Worm (Caenorhabditis elegans): ENCODE measurements around the gene ZK1098.2.

- TF ChIP-seq flt-1 (GFP tag; IDR thresholded peaks at IDR 0.05) (no peak), hmg-4 (GFP tag; optimal IDR thresholded peaks at IDR 0.05) (no peak), ceh-13 (GFP tag; optimal IDR thresholded peaks at IDR 0.05) (no peak), ama-1 (optimal IDR thresholded peaks at IDR 0.05) (no peak), scrt-1 (GFP tag; IDR thresholded peaks at IDR 0.05) (no peak), tbx-37 (GFP tag; conservative IDR thresholded peaks at IDR 0.05) (no peak), tra-4 (tag; optimal IDR thresholded peaks at IDR 0.05) (no peak), sea-1 (GFP tag; conservative IDR thresholded peaks at IDR 0.05) (no peak), aly-1 (tag; optimal IDR thresholded peaks at IDR 0.05) (no peak), ceh-36 (tag; optimal IDR thresholded peaks at IDR 0.05) (no peak), hnd-1 (tag; optimal IDR thresholded peaks at IDR 0.05) (no peak), B0310.2 (tag; optimal IDR thresholded peaks at IDR 0.05) (no peak)
These were observed 37.0 kb downstream of the ZK1098.2 start, which contains the start of gene C48B4.11 for ce11 chrIII:9565973-9566372.

All from whole organism, early embryonic.